Worm (Caenorhabditis elegans) whole organism, late embryonic: ENCODE data around the gene R13D11.4.

ENCODE experiments used
- hlh-30 ChIP-seq: sonication (generic microtip); optimal IDR thresholded peaks from 2 replicates; lab custom pipeline; 2017; ENCODE audit warnings: antibody characterized with exemption, missing genetic modification characterization, missing compliant biosample characterization; ENCODE audit not compliant: insufficient read depth
- ttx-3 ChIP-seq: sonication (generic microtip); optimal IDR thresholded peaks from 2 replicates; lab custom pipeline; 2016; ENCODE audit warnings: missing genetic modification reagents, missing genetic modification characterization, missing compliant biosample characterization

DNA sequence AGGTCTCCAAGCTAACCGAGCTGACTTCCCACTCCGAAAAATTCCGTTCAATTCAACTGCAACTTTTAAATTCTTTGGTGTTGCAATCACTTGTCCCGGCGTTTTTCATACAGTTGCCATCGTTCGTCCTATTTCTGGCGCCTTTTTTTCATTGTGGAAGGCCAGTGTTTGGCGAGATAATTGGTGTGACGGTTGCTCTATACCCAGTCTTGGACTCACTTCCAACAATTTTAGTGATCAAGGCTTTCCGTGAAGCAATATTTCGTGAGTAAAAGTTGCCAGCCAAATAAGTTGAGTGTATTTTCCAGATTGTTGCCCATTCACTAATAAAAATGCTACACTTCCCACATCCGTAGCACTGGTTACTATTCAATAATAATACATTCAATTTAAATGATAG is 38.4 kb upstream of the R13D11.4 start:
- no peak for TF ChIP-seq ttx-3
- TF ChIP-seq hlh-30 (tag; lab: Kevin White, UChicago): no peak
